In genomic region chr2L:18310489-18310888, dm6 we compare ENCODE assay signal across 1 fruit fly cellular context.
TF ChIP-seq lines count a peak whose summit lies in the region.

No protein-coding gene starts in this region.

TF ChIP-seq in whole organism, embryonic, 481 proteins besides CTCF, POLR2A, EP300 and RAD21 (continued from another document):
- TF ChIP-seq org-1 (GFP tag; optimal IDR thresholded peaks at IDR 0.05; lab: Kevin White, UChicago) (peak; percentile 57), CG10267 (tag; optimal IDR thresholded peaks at IDR 0.05; lab: Kevin White, UChicago) (peak; percentile 59), CG4424 (GFP tag; optimal IDR thresholded peaks at IDR 0.05; lab: Kevin White, UChicago) (peak; percentile 76), cas (GFP tag; IDR thresholded peaks at IDR 0.05; lab: Robert Waterston, UW) (no peak), CG15601 (tag; optimal IDR thresholded peaks at IDR 0.05; lab: Kevin White, UChicago) (peak; percentile 34), CG18764 (GFP tag; optimal IDR thresholded peaks at IDR 0.05; lab: Kevin White, UChicago) (peak; percentile 53), Elba2 (GFP tag; optimal IDR thresholded peaks at IDR 0.05; lab: Kevin White, UChicago) (no peak), Nf-YA (GFP tag; IDR thresholded peaks at IDR 0.05; lab: Robert Waterston, UW) (peak; percentile 50; the same call in 1 of the 2 replicates), NFAT (GFP tag; IDR thresholded peaks at IDR 0.05; lab: Robert Waterston, UW) (no peak), CG17802 (tag; optimal IDR thresholded peaks at IDR 0.05; lab: Kevin White, UChicago) (peak; percentile 38), CG1529 (GFP tag; optimal IDR thresholded peaks at IDR 0.05; lab: Kevin White, UChicago) (peak; percentile 54), CG10654 (GFP tag; optimal IDR thresholded peaks at IDR 0.05; lab: Kevin White, UChicago) (peak; percentile 32), CG32772 (GFP tag; IDR thresholded peaks at IDR 0.05; lab: Robert Waterston, UW) (peak; percentile 52; the same call in 1 of the 2 replicates), bcd (GFP tag; optimal IDR thresholded peaks at IDR 0.05; lab: Kevin White, UChicago) (peak; percentile 37), Dip2 (GFP tag; IDR thresholded peaks at IDR 0.05; lab: Robert Waterston, UW) (no peak), disco-r (GFP tag; optimal IDR thresholded peaks at IDR 0.05; lab: Kevin White, UChicago) (no peak), CG11456 (GFP tag; IDR thresholded peaks at IDR 0.05; lab: Robert Waterston, UW) (0 out of 3 replicates have a peak, but pooled peaks have one; percentile 31), Hey (tag; optimal IDR thresholded peaks at IDR 0.05; lab: Kevin White, UChicago) (no peak), gcm (GFP tag; optimal IDR thresholded peaks at IDR 0.05; lab: Kevin White, UChicago) (peak; percentile 52), B-H2 (GFP tag; optimal IDR thresholded peaks at IDR 0.05; lab: Kevin White, UChicago) (no peak), Fer1 (GFP tag; optimal IDR thresholded peaks at IDR 0.05; lab: Kevin White, UChicago) (peak; percentile 54), CG10209 (GFP tag; optimal IDR thresholded peaks at IDR 0.05; lab: Kevin White, UChicago) (peak; percentile 64)
